Fruit fly (Drosophila melanogaster) ovary, adult (tissue): ENCODE measurements around the gene Drsl4.

Experiments used
- CG17801 ChIP-seq: fragments of 200-800 bp; optimal IDR thresholded peaks from 2 replicates; lab custom pipeline; 2019; ENCODE audit warnings: missing biosample characterization, mild to moderate bottlenecking, missing genetic modification characterization, moderate library complexity; ENCODE audit not compliant: partially characterized antibody

Gene Drsl4

DNA sequence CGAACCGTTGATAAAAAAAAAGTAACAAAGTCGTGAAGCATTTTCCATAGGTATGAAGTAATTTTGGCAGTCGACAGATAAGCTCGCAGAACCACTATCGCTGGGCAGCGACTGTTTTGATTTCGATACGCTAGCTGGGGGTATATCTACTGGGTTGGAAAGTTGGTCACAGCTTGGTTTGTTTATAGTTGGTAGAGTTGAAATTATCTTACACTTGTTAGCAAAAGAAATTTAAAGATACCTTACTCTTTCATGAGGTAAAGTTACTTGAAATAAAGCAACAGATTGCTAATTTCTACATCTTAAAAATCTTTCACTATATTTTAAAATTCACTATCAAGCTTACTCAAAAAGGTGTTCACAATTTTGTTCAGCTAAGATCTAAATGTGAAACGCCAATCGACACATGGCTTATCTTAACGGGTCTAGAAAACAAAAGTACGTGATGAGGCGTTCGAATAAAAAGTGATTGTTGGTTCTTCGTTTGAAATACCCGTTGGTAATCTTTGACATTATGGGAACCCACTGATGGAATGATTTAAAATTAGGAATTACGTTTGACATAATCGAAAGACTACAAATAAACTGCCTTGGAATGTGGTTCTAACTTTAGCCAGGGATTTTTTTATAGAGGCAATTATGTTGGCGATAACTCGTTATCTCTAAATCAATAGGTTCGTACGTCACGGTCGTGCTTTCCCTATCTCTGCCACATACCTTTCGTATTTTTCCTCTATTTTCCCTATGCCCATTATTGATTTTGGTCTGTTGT is 35.3 kb downstream of the Drsl4 start:
- no peak for TF ChIP-seq CG17801

- TF ChIP-seq CG17801 = no peak
Observed at dm6 chr3L:3351814-3352359, 36.5 kb downstream of the Drsl4 start.

DNA sequence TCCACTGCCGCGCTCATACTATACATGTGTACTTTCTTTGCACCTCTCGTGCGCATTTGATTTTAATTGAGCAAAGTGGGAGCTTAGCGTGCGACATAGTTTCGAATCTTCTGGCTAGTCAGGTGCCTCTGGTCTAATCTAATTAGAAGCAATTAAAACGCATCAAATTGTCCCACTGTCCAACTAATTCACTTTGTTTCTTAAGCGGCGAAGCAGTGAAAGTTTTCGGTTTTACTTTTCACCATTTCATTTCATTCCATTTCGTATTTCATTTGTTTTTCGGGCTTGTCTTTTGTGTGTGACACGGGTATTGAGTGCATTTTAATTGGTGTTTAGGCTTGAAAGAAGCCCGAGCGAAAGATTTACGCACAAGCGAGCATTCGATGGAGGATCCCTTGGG is 37.1 kb downstream of the Drsl4 start:
- TF ChIP-seq CG17801 = no peak

DNA sequence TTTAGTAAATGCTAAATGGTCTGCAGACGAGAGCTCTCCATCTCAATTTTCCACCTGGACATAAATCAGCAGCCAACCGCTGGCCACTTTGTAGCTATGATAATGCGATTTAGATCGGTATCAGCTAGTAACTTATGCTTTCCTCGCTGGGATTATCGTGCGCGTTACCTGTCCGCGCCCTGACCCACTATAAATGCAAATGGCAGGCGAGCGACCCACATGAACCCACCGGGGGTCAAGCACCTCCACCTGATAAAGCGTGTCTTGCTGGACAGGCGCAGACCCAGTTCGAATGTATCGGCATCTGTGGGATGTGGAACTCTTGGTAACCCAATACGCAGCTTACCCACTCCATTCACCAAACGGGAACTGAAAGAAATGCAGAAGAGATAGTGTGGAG is 37.9 kb downstream of the Drsl4 start:
- TF ChIP-seq CG17801 = no peak
